Worm (Caenorhabditis elegans): ENCODE data around the gene sulp-3.

The sulp-3 gene

ce11 chrX:8406815-8407214 is 1.4 kb downstream of the sulp-3 start:
- TF ChIP-seq lin-11 (tag; optimal IDR thresholded peaks at IDR 0.05) (no peak), nhr-21 (tag; optimal IDR thresholded peaks at IDR 0.05) (no peak), nhr-25 (tag; optimal IDR thresholded peaks at IDR 0.05) (no peak), Y55F3AM.14 (GFP tag; optimal IDR thresholded peaks at IDR 0.05) (no peak), crh-2 (tag; optimal IDR thresholded peaks at IDR 0.05) (no peak), lsy-2 (tag; optimal IDR thresholded peaks at IDR 0.05) (no peak), peb-1 (tag; optimal IDR thresholded peaks at IDR 0.05) (no peak), nhr-10 (tag; optimal IDR thresholded peaks at IDR 0.05) (no peak), ceh-82 (tag; optimal IDR thresholded peaks at IDR 0.05) (no peak), mbf-1 (tag; optimal IDR thresholded peaks at IDR 0.05) (no peak), elt-1 (tag; optimal IDR thresholded peaks at IDR 0.05) (no peak), unc-62 (GFP tag; optimal IDR thresholded peaks at IDR 0.05) (no peak), sem-4 (tag; optimal IDR thresholded peaks at IDR 0.05) (no peak), ztf-4 (tag; optimal IDR thresholded peaks at IDR 0.05) (no peak)

ce11 chrX:8404308-8405085 is 3.7 kb downstream of the sulp-3 start:
- no peak for TF ChIP-seq ztf-1 (GFP tag; conservative IDR thresholded peaks at IDR 0.05)
- peak; percentile 67 for TF ChIP-seq blmp-1 (tag; optimal IDR thresholded peaks at IDR 0.05; ENCODE audit: insufficient read depth)
- peak; percentile 56 for TF ChIP-seq ztf-11 (tag; optimal IDR thresholded peaks at IDR 0.05)
- TF ChIP-seq dmd-4 (tag; optimal IDR thresholded peaks at IDR 0.05) = no peak
- no peak for TF ChIP-seq ZK546.5 (tag; optimal IDR thresholded peaks at IDR 0.05)
- TF ChIP-seq snpc-4 (tag; optimal IDR thresholded peaks at IDR 0.05) = peak; percentile 16
- TF ChIP-seq alr-1 (tag; optimal IDR thresholded peaks at IDR 0.05) = no peak
- TF ChIP-seq nhr-23 (tag; optimal IDR thresholded peaks at IDR 0.05) = no peak
- peak; percentile 72 for TF ChIP-seq sem-4 (tag; optimal IDR thresholded peaks at IDR 0.05)
- peak; percentile 96 for TF ChIP-seq F13H6.1 (tag; optimal IDR thresholded peaks at IDR 0.05)
- peak; percentile 26 for TF ChIP-seq nhr-10 (tag; optimal IDR thresholded peaks at IDR 0.05)
- peak; percentile 88 for TF ChIP-seq lin-13 (GFP tag; optimal IDR thresholded peaks at IDR 0.05)
- TF ChIP-seq zag-1 (tag; optimal IDR thresholded peaks at IDR 0.05) = peak; percentile 37
- peak; percentile 64 to 83 for TF ChIP-seq mdl-1 (tag; optimal IDR thresholded peaks at IDR 0.05)
- peak; percentile 61 for TF ChIP-seq ztf-4 (tag; optimal IDR thresholded peaks at IDR 0.05)
- TF ChIP-seq nhr-21 (tag; optimal IDR thresholded peaks at IDR 0.05) = peak; percentile 89
- TF ChIP-seq ama-1 (optimal IDR thresholded peaks at IDR 0.05) = no peak
- no peak for TF ChIP-seq skn-1 (tag; optimal IDR thresholded peaks at IDR 0.05)
- peak; percentile 92 for TF ChIP-seq lin-11 (tag; optimal IDR thresholded peaks at IDR 0.05)
- no peak for TF ChIP-seq aly-2 (tag; optimal IDR thresholded peaks at IDR 0.05)
- TF ChIP-seq lsy-2 (tag; optimal IDR thresholded peaks at IDR 0.05) = peak; percentile 74 to 78
- no peak for TF ChIP-seq elt-1 (tag; optimal IDR thresholded peaks at IDR 0.05)
- no peak for TF ChIP-seq peb-1 (tag; optimal IDR thresholded peaks at IDR 0.05)
- peak; percentile 16 for TF ChIP-seq unc-62 (GFP tag; optimal IDR thresholded peaks at IDR 0.05)
- TF ChIP-seq ceh-16 (tag; optimal IDR thresholded peaks at IDR 0.05) = peak; percentile 51
- TF ChIP-seq mbf-1 (tag; optimal IDR thresholded peaks at IDR 0.05) = no peak
- TF ChIP-seq nhr-77 (tag; optimal IDR thresholded peaks at IDR 0.05) = no peak
- TF ChIP-seq crh-2 (tag; optimal IDR thresholded peaks at IDR 0.05) = peak; percentile 92
- peak; percentile 95 for TF ChIP-seq nhr-129 (tag; optimal IDR thresholded peaks at IDR 0.05)
- TF ChIP-seq elt-3 (tag; optimal IDR thresholded peaks at IDR 0.05) = no peak
- TF ChIP-seq C34F6.9 (tag; optimal IDR thresholded peaks at IDR 0.05) = peak; percentile 87
- TF ChIP-seq ceh-82 (tag; optimal IDR thresholded peaks at IDR 0.05) = peak; percentile 10
- peak; percentile 71 for TF ChIP-seq mab-5 (tag; optimal IDR thresholded peaks at IDR 0.05)
- TF ChIP-seq unc-39 (tag; optimal IDR thresholded peaks at IDR 0.05) = no peak
- TF ChIP-seq nhr-25 (tag; optimal IDR thresholded peaks at IDR 0.05) = peak; percentile 85
- TF ChIP-seq R02D3.7 (tag; optimal IDR thresholded peaks at IDR 0.05) = no peak
- TF ChIP-seq nhr-12 (tag; optimal IDR thresholded peaks at IDR 0.05) = peak; percentile 32
- TF ChIP-seq egl-27 (tag; optimal IDR thresholded peaks at IDR 0.05) = peak; percentile 83
- no peak for TF ChIP-seq nhr-237 (tag; optimal IDR thresholded peaks at IDR 0.05)
- peak; percentile 81 for TF ChIP-seq gmeb-1 (tag; optimal IDR thresholded peaks at IDR 0.05)
- peak; percentile 93 for TF ChIP-seq nhr-6 (tag; optimal IDR thresholded peaks at IDR 0.05)
- TF ChIP-seq nhr-11 (tag; optimal IDR thresholded peaks at IDR 0.05) = no peak
- no peak for TF ChIP-seq lin-39 (tag; optimal IDR thresholded peaks at IDR 0.05)
- TF ChIP-seq Y55F3AM.14 (GFP tag; optimal IDR thresholded peaks at IDR 0.05) = peak; percentile 92
- TF ChIP-seq sma-9 (GFP tag; optimal IDR thresholded peaks at IDR 0.05) = peak; percentile 93
- no peak for TF ChIP-seq sma-9 (tag; optimal IDR thresholded peaks at IDR 0.05)
- TF ChIP-seq unc-55 (GFP tag; optimal IDR thresholded peaks at IDR 0.05) = peak; percentile 83
- peak; percentile 76 for TF ChIP-seq fos-1 (tag; optimal IDR thresholded peaks at IDR 0.05)
- peak; percentile 88 for TF ChIP-seq sma-3 (GFP tag; optimal IDR thresholded peaks at IDR 0.05)
